Fruit fly (Drosophila melanogaster): ENCODE data around the gene Osbp.

DNA sequence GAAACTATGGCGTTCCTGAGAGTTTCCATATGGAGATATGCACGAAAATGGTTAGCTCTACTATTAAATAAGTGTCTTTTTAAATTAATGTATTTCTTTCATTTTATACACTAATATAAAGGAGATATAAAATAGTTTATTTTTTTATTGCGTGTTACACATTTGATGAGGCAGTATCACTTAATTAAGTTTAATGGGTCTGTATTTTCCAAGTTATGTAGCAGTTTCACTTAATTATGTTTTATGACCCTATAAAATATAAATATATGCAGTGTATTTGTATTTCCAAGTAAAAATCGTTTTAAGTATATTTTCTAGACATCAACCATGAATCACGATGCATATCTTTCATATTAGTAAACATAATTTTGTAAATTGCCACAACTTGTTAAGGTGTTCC lies 28.6 kb upstream of the Osbp start:
- no peak for TF ChIP-seq CG8478 (optimal IDR thresholded peaks at IDR 0.05)
- no peak for TF ChIP-seq usp (GFP tag; optimal IDR thresholded peaks at IDR 0.05)
- TF ChIP-seq Dll (optimal IDR thresholded peaks at IDR 0.05), result no peak
- no peak for TF ChIP-seq psq (optimal IDR thresholded peaks at IDR 0.05)
